Worm (Caenorhabditis elegans): ENCODE measurements around the gene thoc-2.

The thoc-2 gene

DNA sequence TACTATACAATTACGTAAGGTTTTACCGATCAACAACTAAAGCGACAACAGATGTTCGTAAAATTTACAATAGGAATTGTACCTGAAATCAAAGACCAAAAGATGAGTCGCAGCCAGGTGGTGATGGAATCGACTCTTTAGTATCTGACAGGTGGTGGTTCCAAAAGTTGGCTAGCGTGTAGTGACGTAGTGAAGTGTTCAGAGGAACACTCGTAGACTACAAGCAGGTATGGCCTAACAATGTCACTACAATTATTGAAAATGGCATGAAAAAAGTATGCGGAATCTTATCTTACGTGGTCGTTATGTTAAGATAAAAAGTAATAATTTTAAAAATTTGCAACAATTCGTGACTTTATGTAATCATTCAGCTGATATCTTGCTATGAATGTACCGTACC lies 53.6 kb downstream of the thoc-2 start:
- peak; percentile 44 for TF ChIP-seq ama-1 (optimal IDR thresholded peaks at IDR 0.05)
- TF ChIP-seq snpc-4 (tag; optimal IDR thresholded peaks at IDR 0.05) = no peak
- TF ChIP-seq R02D3.7 (tag; optimal IDR thresholded peaks at IDR 0.05) = no peak

DNA sequence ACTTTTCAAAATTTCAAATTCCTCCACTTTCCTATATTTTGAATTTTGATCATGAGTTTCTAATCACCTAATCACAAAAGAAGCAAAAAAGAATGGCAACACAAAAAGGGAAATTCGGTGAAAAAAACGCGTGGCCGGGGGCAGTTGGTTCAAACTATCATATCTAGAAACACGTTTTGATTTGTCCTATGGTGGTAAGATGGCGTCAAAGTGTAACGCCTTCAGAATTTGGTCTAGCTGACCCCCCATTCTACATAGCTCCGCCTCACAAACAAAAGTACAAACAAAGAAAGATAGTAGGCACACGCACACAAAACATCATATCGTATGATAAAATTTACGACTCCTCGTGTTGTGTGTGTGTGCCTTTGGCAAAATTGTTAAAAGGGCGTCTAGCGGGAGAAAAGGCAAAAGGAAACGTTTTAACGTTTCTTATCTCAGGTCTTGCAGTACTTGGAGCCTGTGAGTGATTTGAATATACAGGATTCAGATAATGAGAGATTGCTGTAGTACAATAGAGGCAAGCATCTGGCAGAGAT lies 54.2 kb downstream of the thoc-2 start:
- TF ChIP-seq nhr-129 (tag; optimal IDR thresholded peaks at IDR 0.05) = peak; percentile 40
- no peak for TF ChIP-seq zag-1 (tag; optimal IDR thresholded peaks at IDR 0.05)
- no peak for TF ChIP-seq nhr-12 (tag; optimal IDR thresholded peaks at IDR 0.05)
- peak; percentile 41 for TF ChIP-seq sma-3 (GFP tag; optimal IDR thresholded peaks at IDR 0.05)
- TF ChIP-seq fos-1 (tag; optimal IDR thresholded peaks at IDR 0.05) = peak; percentile 68
- peak in 1 of 2 experiments; percentile 53 for TF ChIP-seq mdl-1 (tag; optimal IDR thresholded peaks at IDR 0.05)
- TF ChIP-seq ztf-11 (tag; optimal IDR thresholded peaks at IDR 0.05) = no peak
- no peak for TF ChIP-seq lin-11 (tag; optimal IDR thresholded peaks at IDR 0.05)
- TF ChIP-seq F13H6.1 (tag; optimal IDR thresholded peaks at IDR 0.05) = peak; percentile 14
- TF ChIP-seq elt-3 (tag; optimal IDR thresholded peaks at IDR 0.05) = no peak
- no peak for TF ChIP-seq unc-55 (GFP tag; optimal IDR thresholded peaks at IDR 0.05)
- peak; percentile 72 for TF ChIP-seq crh-2 (tag; optimal IDR thresholded peaks at IDR 0.05)
- peak; percentile 75 for TF ChIP-seq sma-9 (GFP tag; optimal IDR thresholded peaks at IDR 0.05)
- TF ChIP-seq sma-9 (tag; optimal IDR thresholded peaks at IDR 0.05) = no peak
- TF ChIP-seq alr-1 (tag; optimal IDR thresholded peaks at IDR 0.05) = no peak
- TF ChIP-seq unc-39 (tag; optimal IDR thresholded peaks at IDR 0.05) = no peak
- peak; percentile 7 for TF ChIP-seq gmeb-1 (tag; optimal IDR thresholded peaks at IDR 0.05)
- no peak for TF ChIP-seq elt-1 (tag; optimal IDR thresholded peaks at IDR 0.05)
- peak; percentile 62 for TF ChIP-seq blmp-1 (tag; optimal IDR thresholded peaks at IDR 0.05; ENCODE audit: insufficient read depth)
- TF ChIP-seq ama-1 (optimal IDR thresholded peaks at IDR 0.05) = no peak
- TF ChIP-seq nhr-25 (tag; optimal IDR thresholded peaks at IDR 0.05) = peak; percentile 66
- no peak for TF ChIP-seq dmd-4 (tag; optimal IDR thresholded peaks at IDR 0.05)
- TF ChIP-seq mab-5 (tag; optimal IDR thresholded peaks at IDR 0.05) = no peak
- TF ChIP-seq lsy-2 (tag; optimal IDR thresholded peaks at IDR 0.05) = no peak
- no peak for TF ChIP-seq snpc-4 (tag; optimal IDR thresholded peaks at IDR 0.05)

DNA sequence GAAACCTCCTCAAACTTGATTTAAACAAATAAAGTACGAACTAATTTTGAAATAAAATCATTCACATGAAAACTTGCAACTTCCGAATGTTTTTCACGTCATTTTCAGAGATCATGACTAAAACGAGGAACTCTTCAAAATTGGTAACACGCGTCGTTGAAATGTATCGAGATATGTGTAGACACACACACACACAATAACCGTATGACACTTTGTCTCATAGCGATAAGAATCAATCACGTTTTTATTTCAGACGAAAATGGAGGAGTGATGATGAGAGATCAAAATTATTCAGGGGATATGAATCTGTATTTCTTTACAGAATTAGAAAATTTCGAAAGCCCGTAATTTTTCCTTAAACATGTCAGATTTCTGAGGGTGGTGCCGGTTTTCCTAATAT lies 54.9 kb downstream of the thoc-2 start:
- TF ChIP-seq sma-9 (GFP tag; optimal IDR thresholded peaks at IDR 0.05) (peak; percentile 68), sma-9 (tag; optimal IDR thresholded peaks at IDR 0.05) (no peak), fos-1 (tag; optimal IDR thresholded peaks at IDR 0.05) (peak; percentile 51), nhr-25 (tag; optimal IDR thresholded peaks at IDR 0.05) (peak; percentile 62), mbf-1 (tag; optimal IDR thresholded peaks at IDR 0.05) (no peak), peb-1 (tag; optimal IDR thresholded peaks at IDR 0.05) (no peak), crh-2 (tag; optimal IDR thresholded peaks at IDR 0.05) (peak; percentile 65)
